Worm (Caenorhabditis elegans) whole organism, late embryonic: ENCODE results near the gene hpo-39.
"Not testable (repeated sequence)": the region's sequence is repeated elsewhere in the genome, so short reads cannot be mapped to it uniquely, and the experiment has no call there.

ENCODE experiments used
- ama-1 ChIP-seq: fragments of 150-350 bp; optimal IDR thresholded peaks from 2 replicates; lab custom pipeline; 2014
- ceh-34 ChIP-seq: sonication (generic microtip); optimal IDR thresholded peaks from 2 replicates; lab custom pipeline; 2016; ENCODE audit warnings: mild to moderate bottlenecking, missing genetic modification characterization, missing compliant biosample characterization
- ceh-9 ChIP-seq: sonication (generic microtip); optimal IDR thresholded peaks from 2 replicates; lab custom pipeline; 2016; ENCODE audit warnings: mild to moderate bottlenecking, missing genetic modification characterization, inconsistent platforms, missing compliant biosample characterization
- dmd-4 ChIP-seq: sonication (generic microtip); optimal IDR thresholded peaks from 2 replicates; lab custom pipeline; 2016; ENCODE audit warnings: borderline replicate concordance, missing genetic modification characterization, missing compliant biosample characterization
- elt-2 ChIP-seq: sonication (generic microtip); optimal IDR thresholded peaks from 2 replicates; lab custom pipeline; 2016; ENCODE audit warnings: missing genetic modification reagents, missing genetic modification characterization, missing compliant biosample characterization
- fkh-10 ChIP-seq: fragments of 150-350 bp; optimal IDR thresholded peaks from 2 replicates; lab custom pipeline; 2014; ENCODE audit warnings: missing biosample characterization, missing genetic modification reagents, missing genetic modification characterization
- mec-3 ChIP-seq: sonication (generic microtip); optimal IDR thresholded peaks from 2 replicates; lab custom pipeline; 2016; ENCODE audit warnings: borderline replicate concordance, missing genetic modification characterization, missing compliant biosample characterization
- pqm-1 ChIP-seq: sonication (generic microtip); optimal IDR thresholded peaks from 2 replicates; lab custom pipeline; 2016; ENCODE audit warnings: missing genetic modification characterization, missing compliant biosample characterization
- sox-2 ChIP-seq: fragments of 200-800 bp; sonication (Bioruptor generic); IDR thresholded peaks from 2 replicates; pipeline ENCODE4 v1.3.6; 2022; ENCODE audit warnings: missing genetic modification reagents, missing genetic modification characterization, missing compliant biosample characterization

DNA sequence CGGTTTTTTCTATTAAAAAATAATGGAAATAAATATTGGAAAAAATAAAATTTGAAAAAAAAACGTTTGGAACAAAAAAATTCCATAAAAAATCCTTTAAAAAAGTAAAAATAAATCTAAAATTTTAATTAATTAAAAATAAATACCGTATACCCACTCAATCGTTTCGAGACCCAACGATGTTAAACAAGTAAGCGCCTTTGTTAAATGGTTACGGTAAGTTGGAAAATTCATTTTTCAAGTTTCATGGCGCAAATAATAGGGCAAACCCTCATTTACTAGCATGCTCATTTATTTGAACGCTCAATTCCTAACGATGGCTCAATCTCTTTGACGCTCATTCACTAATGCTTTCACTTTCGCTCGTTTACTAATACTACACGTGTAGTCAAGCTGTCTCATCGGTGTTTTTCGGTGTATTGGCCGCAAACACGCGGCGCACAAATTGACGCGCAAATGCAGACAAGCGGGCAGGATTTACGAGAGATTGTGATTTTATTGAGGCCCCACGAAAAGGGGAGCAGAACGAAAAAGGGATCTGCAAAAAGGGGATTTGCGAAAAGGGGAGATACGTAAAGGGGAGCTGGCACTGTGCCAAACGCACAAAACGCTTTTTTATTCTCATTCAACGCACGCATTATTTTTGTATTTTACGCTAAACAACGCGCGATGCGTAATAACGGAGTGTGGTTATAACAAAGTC is 21.2 kb downstream of the hpo-39 start:
- TF ChIP-seq ceh-34 (tag; lab: Kevin White, UChicago); sox-2 (GFP tag; lab: Robert Waterston, UW); elt-2; ceh-9 (tag; lab: Kevin White, UChicago); ama-1; fkh-10 (GFP tag; lab: Kevin White, UChicago); mec-3 (tag; lab: Kevin White, UChicago); dmd-4 (tag; lab: Kevin White, UChicago); pqm-1 (tag; lab: Kevin White, UChicago): not testable (repeated sequence)
